Worm (Caenorhabditis elegans) whole organism, L4/young adult: ENCODE measurements around the gene aaim-1.

ENCODE experiments used
- dao-5 ChIP-seq: sonication (generic microtip); optimal IDR thresholded peaks from 2 replicates; lab custom pipeline; 2016; ENCODE audit warnings: missing genotype, missing genetic modification characterization, moderate library complexity, missing compliant biosample characterization
- him-1 ChIP-seq: sonication (generic microtip); optimal IDR thresholded peaks from 2 replicates; lab custom pipeline; 2016; ENCODE audit warnings: missing genotype, missing genetic modification reagents, missing genetic modification characterization, missing compliant biosample characterization

DNA sequence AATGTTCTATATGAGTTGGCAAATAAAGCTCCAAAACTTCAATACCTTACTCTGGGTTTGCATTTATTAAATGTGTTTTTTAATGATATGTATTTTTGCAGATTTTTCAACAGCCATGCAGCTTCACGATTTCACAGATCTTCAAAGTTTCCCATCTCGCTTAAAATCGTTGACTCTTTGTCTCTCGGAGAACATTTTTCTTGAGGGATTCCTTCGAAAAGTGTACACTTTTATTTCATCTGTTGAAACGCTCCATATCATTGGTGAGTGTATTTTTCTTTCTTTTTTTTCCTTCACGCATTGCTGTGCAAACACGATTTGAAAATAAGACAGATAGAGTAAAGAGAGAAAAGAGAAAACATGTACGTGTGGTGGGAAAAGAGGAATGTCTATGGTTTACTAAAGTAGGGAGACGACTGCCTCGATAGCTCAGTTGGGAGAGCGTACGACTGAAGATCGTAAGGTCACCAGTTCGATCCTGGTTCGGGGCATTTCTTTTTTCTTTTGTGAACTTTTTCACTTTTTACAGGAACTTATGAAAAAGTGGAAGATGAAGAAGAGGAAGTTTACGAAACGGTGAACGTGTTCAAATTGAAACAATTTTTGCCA, 31.1 kb upstream of the aaim-1 start:
- peak; percentile 63 for TF ChIP-seq him-1 (tag; lab: Kevin White, UChicago)
- TF ChIP-seq dao-5 (tag; lab: Kevin White, UChicago) = peak; percentile 77
